Worm (Caenorhabditis elegans) whole organism, L4 larva: ENCODE measurements around the gene F07F6.2.

Source experiments
- F10B5.3 ChIP-seq: sonication (generic microtip); optimal IDR thresholded peaks from 2 replicates; lab custom pipeline; 2016; ENCODE audit warnings: mild to moderate bottlenecking, missing genetic modification characterization, missing compliant biosample characterization
- F26F4.8 ChIP-seq: fragments of 200-800 bp; sonication (Bioruptor generic); conservative IDR thresholded peaks from 2 replicates; pipeline ENCODE4 v1.3.6; 2022; ENCODE audit warnings: missing genetic modification characterization, missing compliant biosample characterization
- F37D6.2 ChIP-seq: sonication (generic microtip); optimal IDR thresholded peaks from 2 replicates; lab custom pipeline; 2016; ENCODE audit warnings: mild to moderate bottlenecking, missing genetic modification characterization, missing compliant biosample characterization
- F44E2.7 ChIP-seq: fragments of 200-800 bp; sonication (Bioruptor generic); IDR thresholded peaks from 2 replicates; pipeline ENCODE4 v2.1.2; 2022; ENCODE audit warnings: missing genetic modification characterization, missing compliant biosample characterization
- T20F7.1 ChIP-seq: fragments of 200-800 bp; sonication (Bioruptor generic); optimal IDR thresholded peaks from 2 replicates; lab custom pipeline; 2018; ENCODE audit warnings: mild to moderate bottlenecking, missing genetic modification characterization, missing compliant biosample characterization
- Y48G9A.11 ChIP-seq: fragments of 200-800 bp; sonication (Bioruptor generic); IDR thresholded peaks from 2 replicates; pipeline ENCODE4 v1.3.6; 2022; ENCODE audit warnings: missing genetic modification reagents, missing genetic modification characterization, missing compliant biosample characterization
- Y75B8A.6 ChIP-seq: fragments of 200-800 bp; sonication (Bioruptor generic); IDR thresholded peaks from 2 replicates; pipeline ENCODE4 v1.3.6; 2022; ENCODE audit warnings: missing genetic modification reagents, missing genetic modification characterization, missing compliant biosample characterization
- ZK546.5 ChIP-seq, 2 experiments: sonication (generic microtip); optimal IDR thresholded peaks; 2 replicates each; lab custom pipeline; 2017; ENCODE audit warnings: missing biosample characterization in 2 of 2, missing genetic modification characterization in 2 of 2
- ama-1 ChIP-seq: fragments of 150-350 bp; optimal IDR thresholded peaks from 2 replicates; lab custom pipeline; 2014; ENCODE audit warnings: inconsistent platforms, mixed read lengths
- arid-1 ChIP-seq: fragments of 200-800 bp; sonication (Bioruptor generic); conservative IDR thresholded peaks from 2 replicates; pipeline ENCODE4 v1.3.6; 2022; ENCODE audit warnings: missing genetic modification reagents, missing genetic modification characterization, missing compliant biosample characterization
- ceh-82 ChIP-seq: sonication (generic microtip); optimal IDR thresholded peaks from 2 replicates; lab custom pipeline; 2017; ENCODE audit warnings: missing biosample characterization, missing genetic modification characterization
- ces-1 ChIP-seq: fragments of 150-350 bp; sonication (generic microtip); optimal IDR thresholded peaks from 4 replicates; lab custom pipeline; 2014; ENCODE audit warnings: missing biosample characterization, missing genetic modification reagents, missing genetic modification characterization
- cey-2 ChIP-seq: sonication (generic microtip); optimal IDR thresholded peaks from 3 replicates; lab custom pipeline; 2017; ENCODE audit warnings: missing genetic modification characterization, mild to moderate bottlenecking, missing compliant biosample characterization, antibody characterized with exemption, borderline replicate concordance; ENCODE audit not compliant: insufficient read depth
- daf-12 ChIP-seq: fragments of 150-350 bp; optimal IDR thresholded peaks from 2 replicates; lab custom pipeline; 2014; ENCODE audit warnings: missing biosample characterization, missing genetic modification reagents, missing genetic modification characterization
- daf-16 ChIP-seq, 3 experiments: sonication (generic microtip); optimal IDR thresholded peaks; 2 replicates each; lab custom pipeline; 2016 to 2017; ENCODE audit warnings: missing genetic modification characterization in 3 of 3, missing genetic modification reagents in 3 of 3, mild to moderate bottlenecking in 2 of 3, missing compliant biosample characterization in 2 of 3, missing biosample characterization in 1 of 3, moderate library complexity in 1 of 3
- daf-19 ChIP-seq: fragments of 200-800 bp; sonication (Bioruptor generic); conservative IDR thresholded peaks from 2 replicates; pipeline ENCODE4 v1.3.6; 2022; ENCODE audit warnings: missing genetic modification characterization, missing compliant biosample characterization
- duxl-1 ChIP-seq: sonication (generic microtip); optimal IDR thresholded peaks from 2 replicates; lab custom pipeline; 2016; ENCODE audit warnings: mild to moderate bottlenecking, missing genetic modification characterization, moderate library complexity, missing compliant biosample characterization; ENCODE audit not compliant: poor library complexity
- gei-8 ChIP-seq: fragments of 200-800 bp; sonication (Bioruptor generic); optimal IDR thresholded peaks from 2 replicates; lab custom pipeline; 2018; ENCODE audit warnings: mild to moderate bottlenecking, missing genetic modification characterization, missing compliant biosample characterization
- hif-1 ChIP-seq, 2 experiments: sonication (generic microtip); optimal IDR thresholded peaks; 2 replicates each; lab custom pipeline; 2016 to 2017; ENCODE audit warnings: missing compliant biosample characterization in 2 of 2, missing genetic modification characterization in 2 of 2, missing genetic modification reagents in 2 of 2, missing genotype in 2 of 2, mild to moderate bottlenecking in 1 of 2
- lim-7 ChIP-seq: fragments of 200-800 bp; sonication (Bioruptor generic); IDR thresholded peaks from 2 replicates; pipeline ENCODE4 v1.3.6; 2022; ENCODE audit warnings: missing genetic modification characterization, missing compliant biosample characterization
- lin-1 ChIP-seq: fragments of 200-800 bp; sonication (Bioruptor generic); IDR thresholded peaks from 2 replicates; pipeline ENCODE4 v1.3.6; 2022; ENCODE audit warnings: missing genetic modification reagents, missing genetic modification characterization, missing compliant biosample characterization
- lin-13 ChIP-seq: fragments of 150-350 bp; optimal IDR thresholded peaks from 2 replicates; lab custom pipeline; 2014; ENCODE audit warnings: missing biosample characterization, missing genetic modification reagents, missing genetic modification characterization
- lin-15B ChIP-seq: fragments of 150-350 bp; sonication (generic microtip); optimal IDR thresholded peaks from 3 replicates; lab custom pipeline; 2014; ENCODE audit warnings: missing biosample characterization, missing genetic modification characterization
- lin-29 ChIP-seq: fragments of 200-800 bp; sonication (Bioruptor generic); IDR thresholded peaks from 2 replicates; pipeline ENCODE4 v1.3.6; 2022; ENCODE audit warnings: missing genetic modification reagents, missing genetic modification characterization, missing compliant biosample characterization
- lin-38 ChIP-seq: fragments of 200-800 bp; sonication (Bioruptor generic); IDR thresholded peaks from 2 replicates; pipeline ENCODE4 v1.3.6; 2022; ENCODE audit warnings: missing genetic modification reagents, missing genetic modification characterization, missing compliant biosample characterization
- lin-39 ChIP-seq: fragments of 150-350 bp; optimal IDR thresholded peaks from 2 replicates; lab custom pipeline; 2014; ENCODE audit warnings: missing biosample characterization, missing genetic modification reagents, missing genetic modification characterization
- mep-1 ChIP-seq: fragments of 150-350 bp; sonication (generic microtip); optimal IDR thresholded peaks from 3 replicates; lab custom pipeline; 2014; ENCODE audit warnings: missing biosample characterization, missing genetic modification characterization
- nhr-111 ChIP-seq: fragments of 200-800 bp; sonication (Bioruptor generic); optimal IDR thresholded peaks from 2 replicates; lab custom pipeline; 2018; ENCODE audit warnings: mild to moderate bottlenecking, missing genetic modification characterization, missing compliant biosample characterization
- nhr-41 ChIP-seq: fragments of 200-800 bp; sonication (Bioruptor generic); IDR thresholded peaks from 2 replicates; pipeline ENCODE4 v1.3.6; 2022; ENCODE audit warnings: missing genetic modification reagents, missing genetic modification characterization, missing compliant biosample characterization
- nhr-42 ChIP-seq: fragments of 200-800 bp; sonication (Bioruptor generic); IDR thresholded peaks from 2 replicates; pipeline ENCODE4 v1.3.6; 2022; ENCODE audit warnings: missing genetic modification characterization, missing compliant biosample characterization
- nhr-48 ChIP-seq: sonication (generic microtip); optimal IDR thresholded peaks from 2 replicates; lab custom pipeline; 2016; ENCODE audit warnings: mild to moderate bottlenecking, missing genetic modification characterization, missing compliant biosample characterization
- nhr-6 ChIP-seq: fragments of 150-350 bp; optimal IDR thresholded peaks from 2 replicates; lab custom pipeline; 2014; ENCODE audit warnings: missing biosample characterization, missing genetic modification characterization
- pha-4 ChIP-seq, 2 experiments: fragments of 150-350 bp in 1 of 2; fragments of 200-800 bp in 1 of 2; sonication (Bioruptor generic) in 1 of 2; IDR thresholded peaks in 1 of 2; optimal IDR thresholded peaks in 1 of 2; 2 replicates each; pipeline versions ENCODE4 v1.3.6 to Lab custom; 2014 to 2022; ENCODE audit warnings: missing genetic modification characterization in 2 of 2, missing genetic modification reagents in 2 of 2, missing biosample characterization in 1 of 2, missing compliant biosample characterization in 1 of 2
- php-3 ChIP-seq: fragments of 200-800 bp; sonication (Bioruptor generic); IDR thresholded peaks from 2 replicates; pipeline ENCODE4 v1.3.6; 2022; ENCODE audit warnings: missing genetic modification reagents, missing genetic modification characterization, missing compliant biosample characterization
- rbr-2 ChIP-seq: sonication (generic microtip); optimal IDR thresholded peaks from 2 replicates; lab custom pipeline; 2016; ENCODE audit warnings: missing genotype, missing genetic modification characterization, missing compliant biosample characterization
- saeg-2 ChIP-seq: fragments of 200-800 bp; sonication (Bioruptor generic); IDR thresholded peaks from 2 replicates; pipeline ENCODE4 v1.3.6; 2022; ENCODE audit warnings: missing genetic modification reagents, missing genetic modification characterization, missing compliant biosample characterization
- set-16 ChIP-seq: fragments of 200-800 bp; sonication (Bioruptor generic); IDR thresholded peaks from 2 replicates; pipeline ENCODE4 v1.3.6; 2022; ENCODE audit warnings: missing genetic modification reagents, missing genetic modification characterization, missing compliant biosample characterization
- skn-1 ChIP-seq: fragments of 150-350 bp; optimal IDR thresholded peaks from 2 replicates; lab custom pipeline; 2014; ENCODE audit warnings: missing biosample characterization, missing genetic modification characterization
- spr-3 ChIP-seq: fragments of 200-800 bp; sonication (Bioruptor generic); optimal IDR thresholded peaks from 2 replicates; lab custom pipeline; 2018; ENCODE audit warnings: mild to moderate bottlenecking, missing genetic modification characterization, missing compliant biosample characterization
- tag-97 ChIP-seq: fragments of 200-800 bp; sonication (Bioruptor generic); IDR thresholded peaks from 2 replicates; pipeline ENCODE4 v1.3.6; 2022; ENCODE audit warnings: missing genetic modification characterization, missing compliant biosample characterization
- tra-1 ChIP-seq: fragments of 200-800 bp; sonication (Bioruptor generic); IDR thresholded peaks from 2 replicates; pipeline ENCODE4 v1.3.6; 2022; ENCODE audit warnings: missing genetic modification reagents, missing genetic modification characterization, missing compliant biosample characterization
- unc-39 ChIP-seq: sonication (generic microtip); optimal IDR thresholded peaks from 2 replicates; lab custom pipeline; 2017; ENCODE audit warnings: missing biosample characterization, missing genetic modification characterization
- unc-62 ChIP-seq, 3 experiments: fragments of 150-350 bp in 1 of 3; sonication (generic microtip); optimal IDR thresholded peaks in 2 of 3; peaks in 1 of 3; 1 replicate in 1 of 3; 2 replicates in 2 of 3; lab custom pipeline; 2014 to 2017; ENCODE audit warnings: missing biosample characterization in 3 of 3, missing genetic modification characterization in 3 of 3, missing genetic modification reagents in 3 of 3, missing genotype in 1 of 3
- ztf-11 ChIP-seq: fragments of 150-350 bp; optimal IDR thresholded peaks from 2 replicates; lab custom pipeline; 2014; ENCODE audit warnings: missing biosample characterization, missing genetic modification characterization
- ztf-7 ChIP-seq: fragments of 150-350 bp; optimal IDR thresholded peaks from 2 replicates; lab custom pipeline; 2014; ENCODE audit warnings: missing biosample characterization, missing genetic modification characterization

Gene F07F6.2

DNA sequence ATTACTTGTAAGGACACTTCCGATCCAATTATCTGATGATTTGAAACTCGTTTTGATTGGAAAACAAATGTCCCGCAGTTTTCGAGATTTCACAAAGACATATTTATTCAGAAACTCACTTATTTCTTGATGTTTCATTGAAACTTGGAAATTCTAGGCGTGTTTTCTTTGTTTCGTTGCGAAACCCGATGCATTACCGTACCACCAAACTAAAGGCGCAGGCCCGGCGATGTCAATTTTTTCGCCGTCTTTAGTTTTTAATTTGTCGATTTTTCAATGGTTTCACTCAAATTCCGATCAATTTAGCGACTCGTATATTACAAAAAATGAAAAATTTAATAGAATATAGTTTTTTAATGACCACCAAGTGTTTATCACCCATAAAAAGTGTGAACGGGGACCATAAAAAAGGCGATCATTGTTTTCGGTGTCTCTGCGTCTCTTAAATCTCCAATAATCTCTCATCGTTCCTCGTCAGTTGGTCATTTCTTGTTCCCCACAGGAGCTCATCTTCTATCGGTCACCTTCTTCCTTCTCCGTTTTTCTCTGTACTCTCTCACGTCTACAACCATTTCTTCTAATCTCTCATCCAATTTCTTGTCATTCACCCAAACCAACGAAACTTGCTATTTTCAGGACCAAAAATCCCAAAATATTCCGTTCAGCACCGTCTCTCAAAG, 35.9 kb downstream of the F07F6.2 start, which contains the start of gene clr-1:
Gene clr-1 (plus strand): TSS at position 630 of the 680 bp plus-strand sequence.
- TF ChIP-seq php-3 (GFP tag; lab: Robert Waterston, UW) (0 out of 2 replicates have a peak, but pooled peaks have one; percentile 32), unc-62 (GFP tag; optimal IDR thresholded peaks at IDR 0.05 in 1 of 2; lab: Kevin White, UChicago) (peak in 1 of 2 experiments; percentile 29), unc-62 (tag; optimal IDR thresholded peaks at IDR 0.05; lab: Kevin White, UChicago) (no peak), F37D6.2 (tag; lab: Kevin White, UChicago) (no peak), lim-7 (GFP tag; lab: Robert Waterston, UW) (no peak), lin-38 (GFP tag; lab: Robert Waterston, UW) (peak; percentile 33; the same call in 1 of the 2 replicates), daf-19 (GFP tag; lab: Robert Waterston, UW) (0 out of 2 replicates have a peak, but pooled peaks have one; percentile 36)

DNA sequence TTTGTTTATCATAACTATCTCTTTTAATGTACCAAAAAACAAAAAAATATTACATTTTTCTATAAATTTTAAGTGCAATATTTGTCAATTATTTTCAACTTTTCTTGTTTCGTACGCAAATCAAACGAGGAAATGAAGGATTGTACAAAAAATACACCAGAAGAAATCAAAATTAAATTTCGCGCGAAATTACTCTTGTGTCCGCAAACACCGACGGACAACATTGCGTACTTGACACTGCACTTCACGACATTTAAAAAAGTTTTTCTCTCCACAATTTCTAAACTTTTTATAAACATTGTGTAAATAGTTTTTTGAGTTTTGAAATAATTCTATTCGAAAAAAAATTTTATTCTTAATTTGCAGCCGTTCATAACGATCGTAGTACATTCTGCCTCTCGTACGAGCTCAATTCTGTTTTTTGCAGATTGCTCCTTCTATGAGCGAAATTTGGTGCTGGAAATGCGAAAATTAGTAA, 44.0 kb downstream of the F07F6.2 start, which contains the start of gene mrps-16:
Gene mrps-16 (plus strand): TSS at position 428 of the 478 bp plus-strand sequence.
- TF ChIP-seq arid-1 (GFP tag; lab: Robert Waterston, UW), result no peak
- TF ChIP-seq lin-39 (tag; lab: Kevin White, UChicago), result no peak
- TF ChIP-seq lin-1 (GFP tag; lab: Robert Waterston, UW), result no peak
- peak in 1 of 2 experiments; percentile 24 for TF ChIP-seq unc-62 (GFP tag; optimal IDR thresholded peaks at IDR 0.05 in 1 of 2; lab: Kevin White, UChicago)
- no peak for TF ChIP-seq unc-62 (tag; optimal IDR thresholded peaks at IDR 0.05; lab: Kevin White, UChicago)
- TF ChIP-seq ZK546.5 (tag; optimal IDR thresholded peaks at IDR 0.05; lab: Kevin White, UChicago), result no peak
- no peak for TF ChIP-seq lin-13 (GFP tag; lab: Kevin White, UChicago)
- no peak for TF ChIP-seq nhr-42 (GFP tag; lab: Robert Waterston, UW)
- no peak for TF ChIP-seq nhr-41 (GFP tag; lab: Robert Waterston, UW)
- TF ChIP-seq rbr-2, result peak; percentile 42
- no peak for TF ChIP-seq tra-1 (GFP tag; lab: Robert Waterston, UW)
- no peak for TF ChIP-seq spr-3 (GFP tag; lab: Kevin White, UChicago)
- no peak for TF ChIP-seq lin-29
- no peak for TF ChIP-seq saeg-2 (GFP tag; lab: Robert Waterston, UW)
- TF ChIP-seq daf-16 (GFP tag; optimal IDR thresholded peaks at IDR 0.05; lab: Kevin White, UChicago), result no peak
- TF ChIP-seq daf-16 (tag; optimal IDR thresholded peaks at IDR 0.05; lab: Kevin White, UChicago), result peak; percentile 31
- TF ChIP-seq daf-19 (GFP tag; lab: Robert Waterston, UW), result 0 out of 2 replicates have a peak, but pooled peaks have one; percentile 48
- TF ChIP-seq ces-1 (GFP tag; lab: Kevin White, UChicago), result no peak
- peak; percentile 38 for TF ChIP-seq mep-1 (tag; lab: Kevin White, UChicago)
- no peak for TF ChIP-seq lin-15B (tag; lab: Kevin White, UChicago)
- no peak for TF ChIP-seq F26F4.8 (GFP tag; lab: Robert Waterston, UW)
- TF ChIP-seq daf-12 (tag; lab: Kevin White, UChicago), result no peak
- TF ChIP-seq lim-7 (GFP tag; lab: Robert Waterston, UW), result no peak
- no peak for TF ChIP-seq ztf-7 (tag; lab: Kevin White, UChicago)
- no peak for TF ChIP-seq T20F7.1 (GFP tag; lab: Kevin White, UChicago)
- TF ChIP-seq nhr-6 (tag; lab: Kevin White, UChicago), result peak; percentile 30
- TF ChIP-seq unc-39, result no peak
- no peak for TF ChIP-seq ceh-82 (tag; lab: Kevin White, UChicago)
- TF ChIP-seq Y48G9A.11, result no peak
- no peak for TF ChIP-seq hif-1 (tag; optimal IDR thresholded peaks at IDR 0.05; lab: Kevin White, UChicago)
- TF ChIP-seq pha-4 (GFP tag; IDR thresholded peaks at IDR 0.05; lab: Robert Waterston, UW), result no peak
- TF ChIP-seq pha-4 (tag; optimal IDR thresholded peaks at IDR 0.05; lab: Kevin White, UChicago), result no peak
- TF ChIP-seq ama-1 (lab: Kevin White, UChicago), result no peak
- no peak for TF ChIP-seq duxl-1 (tag; lab: Kevin White, UChicago)
- no peak for TF ChIP-seq ztf-11 (tag; lab: Kevin White, UChicago)
- no peak for TF ChIP-seq tag-97
- no peak for TF ChIP-seq F44E2.7 (GFP tag; lab: Robert Waterston, UW)
- TF ChIP-seq cey-2 (tag; lab: Kevin White, UChicago), result no peak
- no peak for TF ChIP-seq skn-1 (tag; lab: Kevin White, UChicago)
- TF ChIP-seq F10B5.3 (tag; lab: Kevin White, UChicago), result no peak
- no peak for TF ChIP-seq set-16 (GFP tag; lab: Robert Waterston, UW)
- TF ChIP-seq nhr-111 (GFP tag; lab: Kevin White, UChicago), result no peak
- no peak for TF ChIP-seq gei-8
- TF ChIP-seq nhr-48 (tag; lab: Kevin White, UChicago), result no peak
- TF ChIP-seq Y75B8A.6 (GFP tag; lab: Robert Waterston, UW), result no peak
